Fruit fly (Drosophila melanogaster) whole organism: ENCODE measurements around the gene CG7985.

ENCODE experiments used
- CG8478 ChIP-seq: fragments of >200 bp; optimal IDR thresholded peaks from 2 replicates; lab custom pipeline; 2018; ENCODE audit warnings: inconsistent platforms
- Dll ChIP-seq: fragments of >200 bp; optimal IDR thresholded peaks from 2 replicates; lab custom pipeline; 2017
- EcR ChIP-seq, 2 experiments: fragments of >200 bp; optimal IDR thresholded peaks; 2 replicates each; lab custom pipeline; 2017; ENCODE audit warnings: missing biosample characterization in 2 of 2, missing genetic modification characterization in 2 of 2, missing genetic modification reagents in 2 of 2
- pan ChIP-seq: fragments of >200 bp; optimal IDR thresholded peaks from 2 replicates; lab custom pipeline; 2017
- psq ChIP-seq: fragments of >200 bp; optimal IDR thresholded peaks from 2 replicates; lab custom pipeline; 2017
- usp ChIP-seq: fragments of >200 bp; optimal IDR thresholded peaks from 2 replicates; lab custom pipeline; 2017; ENCODE audit warnings: missing biosample characterization, missing genetic modification characterization, mixed read lengths

The CG7985 gene

DNA sequence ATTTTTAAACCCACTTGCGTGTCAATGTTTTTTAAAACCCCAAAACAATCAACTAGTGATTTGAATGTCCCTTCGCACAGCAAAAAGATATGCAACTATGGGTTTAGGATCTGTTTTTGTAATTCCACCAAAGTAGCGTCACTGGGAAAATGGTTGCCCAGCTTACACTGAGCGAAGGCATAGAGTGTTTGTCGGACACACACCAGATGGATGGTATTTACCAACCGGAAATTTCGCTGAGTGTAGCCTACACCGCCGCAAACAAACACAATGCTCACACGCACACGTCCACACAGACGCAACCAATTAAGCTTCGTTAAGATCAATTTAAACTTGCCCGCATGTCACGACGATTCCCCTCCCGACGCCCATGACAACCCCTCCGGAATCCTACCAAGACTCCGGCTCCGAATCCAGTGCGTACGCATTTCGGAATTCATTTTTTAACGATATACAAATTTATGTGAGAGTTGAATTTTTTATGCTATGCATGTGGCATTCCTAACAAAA, 29.1 kb downstream of the CG7985 start:
- TF ChIP-seq EcR (GFP tag; optimal IDR thresholded peaks at IDR 0.05; lab: Kevin White, UChicago) (no peak), usp (GFP tag; lab: Kevin White, UChicago) (no peak), pan (lab: Kevin White, UChicago) (no peak), psq (lab: Kevin White, UChicago) (no peak)

DNA sequence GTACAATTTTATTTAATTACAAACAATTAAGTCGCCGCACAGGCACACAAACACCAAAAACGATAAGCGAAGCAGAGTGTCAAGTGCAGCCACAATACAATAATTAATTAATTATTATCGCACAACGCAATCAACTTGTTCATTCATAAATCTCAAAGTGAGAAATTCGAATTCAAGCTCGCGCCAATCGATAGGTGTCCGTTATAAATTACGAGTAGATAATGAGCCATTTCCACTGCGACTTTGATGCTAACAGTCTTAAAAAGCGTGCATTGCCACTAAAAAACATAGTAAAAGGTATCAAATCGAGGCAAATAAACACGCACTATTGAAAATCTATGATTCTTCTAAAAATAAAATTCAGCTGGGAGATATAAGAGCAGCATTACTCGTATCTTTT, 30.6 kb downstream of the CG7985 start:
- no peak for TF ChIP-seq pan (lab: Kevin White, UChicago)
- TF ChIP-seq CG8478 (lab: Kevin White, UChicago): no peak
- TF ChIP-seq psq (lab: Kevin White, UChicago): no peak
- no peak for TF ChIP-seq Dll (lab: Kevin White, UChicago)
- no peak for TF ChIP-seq usp (GFP tag; lab: Kevin White, UChicago)
- no peak for TF ChIP-seq EcR (GFP tag; optimal IDR thresholded peaks at IDR 0.05; lab: Kevin White, UChicago)

DNA sequence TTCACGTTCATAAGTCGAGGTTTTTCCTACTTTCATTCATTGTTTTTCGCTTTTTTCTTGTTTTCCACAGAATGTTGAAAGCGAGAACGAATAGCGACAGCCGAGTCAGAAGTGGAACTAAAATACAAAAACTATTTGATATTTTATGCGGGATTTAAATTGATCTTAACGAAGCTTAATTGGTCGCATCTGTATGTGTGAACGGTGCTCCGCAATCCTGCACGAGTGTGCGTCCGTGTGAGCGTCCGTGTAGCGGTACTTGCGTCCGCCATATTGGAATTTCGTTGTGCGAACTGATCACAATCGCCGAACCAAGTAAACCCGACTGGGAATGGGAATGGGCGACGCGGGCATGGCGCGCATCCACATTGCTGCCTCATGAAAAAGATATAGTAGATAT, 32.5 kb downstream of the CG7985 start:
- no peak for TF ChIP-seq Dll (lab: Kevin White, UChicago)
- TF ChIP-seq usp (GFP tag; lab: Kevin White, UChicago): no peak
- no peak for TF ChIP-seq CG8478 (lab: Kevin White, UChicago)
- TF ChIP-seq psq (lab: Kevin White, UChicago): no peak
- TF ChIP-seq EcR (GFP tag; optimal IDR thresholded peaks at IDR 0.05; lab: Kevin White, UChicago): no peak
- TF ChIP-seq pan (lab: Kevin White, UChicago): no peak

DNA sequence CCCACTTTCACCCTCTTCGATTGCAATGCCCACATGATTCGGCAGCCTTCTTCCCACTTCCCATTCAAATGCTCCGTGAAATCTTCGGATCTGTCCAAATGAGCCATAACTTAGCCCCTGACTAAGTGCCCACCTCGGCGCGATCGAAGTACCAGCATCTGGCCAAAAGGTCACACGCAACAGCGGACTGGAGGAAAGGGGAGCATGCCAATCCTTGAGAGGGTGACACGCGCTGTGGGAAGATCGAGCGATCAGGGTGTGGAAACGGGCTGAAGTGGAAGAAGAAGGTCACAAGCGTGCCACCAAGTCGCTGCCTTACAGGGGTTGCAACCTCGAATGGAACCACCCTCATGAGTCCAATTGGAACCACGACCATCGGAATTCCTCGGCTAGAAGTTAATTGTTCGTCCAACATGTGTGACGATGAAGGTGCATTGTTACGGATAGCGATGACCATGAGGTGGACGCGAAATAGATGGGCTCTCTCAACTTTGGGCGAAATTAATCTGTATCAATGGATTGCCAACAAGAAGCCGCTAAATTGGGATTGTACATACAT, 35.1 kb downstream of the CG7985 start:
- TF ChIP-seq psq (lab: Kevin White, UChicago): no peak
- no peak for TF ChIP-seq EcR (GFP tag; optimal IDR thresholded peaks at IDR 0.05; lab: Kevin White, UChicago)
- no peak for TF ChIP-seq usp (GFP tag; lab: Kevin White, UChicago)
- TF ChIP-seq pan (lab: Kevin White, UChicago): no peak
- no peak for TF ChIP-seq CG8478 (lab: Kevin White, UChicago)
- no peak for TF ChIP-seq Dll (lab: Kevin White, UChicago)

DNA sequence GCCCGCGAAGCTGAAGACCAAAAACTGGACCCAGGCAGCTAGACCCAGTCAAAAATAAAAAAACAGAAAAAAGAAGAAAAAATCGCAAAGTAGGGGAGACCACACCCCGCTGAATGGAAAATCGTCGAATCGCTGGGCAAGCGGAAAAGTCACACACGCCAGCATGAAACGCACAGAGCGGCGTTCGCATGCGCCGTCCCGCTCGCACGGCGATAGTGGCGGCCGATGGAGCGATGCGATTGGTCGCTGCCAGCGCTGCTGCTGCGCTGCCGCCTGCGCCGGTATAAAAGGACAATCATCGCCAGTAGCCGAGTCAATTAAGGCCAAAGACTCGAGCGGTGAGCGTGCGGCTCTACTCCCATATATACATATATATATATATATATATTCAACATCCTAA, 36.2 kb downstream of the CG7985 start, which contains the start of gene repo:
Gene repo, plus strand, starts transcription at position 314 of the 400 bp plus-strand sequence.
- TF ChIP-seq usp (GFP tag; lab: Kevin White, UChicago) (no peak), psq (lab: Kevin White, UChicago) (no peak), EcR (GFP tag; optimal IDR thresholded peaks at IDR 0.05; lab: Kevin White, UChicago) (no peak), pan (lab: Kevin White, UChicago) (no peak), Dll (lab: Kevin White, UChicago) (no peak), CG8478 (lab: Kevin White, UChicago) (no peak)

DNA sequence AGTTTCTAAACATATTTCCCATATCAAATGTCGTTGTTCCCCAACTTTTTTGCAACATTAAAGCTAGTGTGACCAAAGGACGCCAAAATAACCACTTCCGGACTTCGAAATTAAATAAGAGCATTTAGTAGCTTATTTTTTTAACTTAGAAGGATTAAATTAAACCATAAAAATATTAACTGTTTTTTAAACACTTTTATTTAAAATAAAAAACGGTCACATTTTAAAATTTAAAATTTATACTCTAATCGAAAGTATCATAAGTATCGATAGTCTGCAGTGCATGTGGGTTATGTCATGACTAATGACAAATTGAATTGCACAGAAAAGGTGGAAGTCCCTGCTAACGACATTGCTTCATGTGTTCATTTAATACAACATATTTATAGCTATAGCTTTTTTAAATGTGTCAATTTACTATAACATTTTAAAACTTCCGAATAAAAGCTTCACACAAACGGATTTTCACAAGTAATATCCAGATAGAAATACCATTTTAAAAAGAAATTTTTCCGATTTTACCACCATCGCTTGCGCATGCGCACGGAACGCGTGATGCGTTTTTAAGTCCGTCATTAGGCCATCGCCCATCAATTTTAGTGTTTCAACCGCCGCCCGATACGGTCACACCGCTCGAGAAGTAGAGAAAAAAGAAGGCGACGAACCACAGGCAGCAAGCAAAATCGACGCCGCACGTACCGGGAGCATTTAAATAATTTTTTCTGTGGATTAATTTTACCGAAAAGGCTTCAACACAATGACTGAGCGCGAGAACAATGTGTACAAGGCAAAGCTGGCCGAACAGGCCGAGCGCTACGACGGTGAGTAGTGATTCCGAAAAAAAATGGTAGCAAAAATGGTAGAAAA, 42.7 kb downstream of the CG7985 start, which contains the start of the genes CG7156 and 14-3-3epsilon:
Gene CG7156, minus strand, starts transcription at position 71 of the 867 bp plus-strand sequence.
Gene 14-3-3epsilon, plus strand, starts transcription at position 443 of the 867 bp plus-strand sequence.
- no peak for TF ChIP-seq psq (lab: Kevin White, UChicago)
- no peak for TF ChIP-seq pan (lab: Kevin White, UChicago)
- TF ChIP-seq usp (GFP tag; lab: Kevin White, UChicago): no peak
- TF ChIP-seq Dll (lab: Kevin White, UChicago): no peak
- no peak for TF ChIP-seq CG8478 (lab: Kevin White, UChicago)
- no peak for TF ChIP-seq EcR (GFP tag; optimal IDR thresholded peaks at IDR 0.05; lab: Kevin White, UChicago)

DNA sequence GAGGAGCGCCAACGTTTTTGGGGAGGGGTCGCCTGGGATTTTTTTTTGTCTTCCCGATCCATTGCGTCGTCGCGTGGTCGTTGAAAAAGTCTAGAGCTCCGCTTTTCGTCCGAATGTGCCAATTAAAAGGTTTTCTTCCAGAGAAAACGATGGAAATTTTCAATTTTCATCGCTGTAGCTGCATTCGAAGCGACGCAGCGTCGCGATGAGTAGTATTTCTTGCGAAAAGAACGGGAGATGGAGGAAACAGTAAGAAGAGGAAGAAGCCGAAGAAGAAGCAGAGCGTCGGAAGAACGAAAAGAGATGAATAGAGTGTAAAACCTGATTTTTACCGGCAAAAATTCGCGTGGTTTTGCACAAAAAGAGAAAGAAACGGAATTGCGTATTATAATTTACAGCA, 43.3 kb downstream of the CG7985 start:
- no peak for TF ChIP-seq usp (GFP tag; lab: Kevin White, UChicago)
- no peak for TF ChIP-seq CG8478 (lab: Kevin White, UChicago)
- TF ChIP-seq Dll (lab: Kevin White, UChicago): no peak
- no peak for TF ChIP-seq pan (lab: Kevin White, UChicago)
- TF ChIP-seq EcR (GFP tag; optimal IDR thresholded peaks at IDR 0.05; lab: Kevin White, UChicago): no peak

DNA sequence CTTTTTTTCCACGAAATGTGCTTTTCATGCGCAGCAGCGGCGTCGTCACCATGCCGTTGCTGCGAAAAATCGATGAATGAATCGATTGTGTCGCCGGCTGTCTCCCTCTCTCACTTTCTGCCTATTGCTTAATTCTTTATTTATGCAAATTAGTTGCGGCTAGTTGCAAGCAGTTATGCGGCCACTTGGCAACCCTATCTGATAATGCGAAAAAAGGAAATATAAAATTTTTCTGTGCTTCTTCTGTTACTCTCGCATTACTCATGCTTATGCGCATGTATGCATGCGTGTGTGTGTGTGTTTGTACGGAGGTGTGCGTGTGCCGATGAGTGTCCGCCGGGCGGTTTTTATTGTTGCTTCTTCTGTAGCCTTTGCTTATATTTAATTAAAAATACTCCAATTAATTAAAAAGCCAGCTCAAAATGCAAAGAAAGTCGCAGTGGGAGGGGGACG, 44.1 kb downstream of the CG7985 start:
- TF ChIP-seq pan (lab: Kevin White, UChicago) (no peak), psq (lab: Kevin White, UChicago) (no peak), usp (GFP tag; lab: Kevin White, UChicago) (no peak), EcR (GFP tag; optimal IDR thresholded peaks at IDR 0.05; lab: Kevin White, UChicago) (no peak), Dll (lab: Kevin White, UChicago) (no peak), CG8478 (lab: Kevin White, UChicago) (no peak)

DNA sequence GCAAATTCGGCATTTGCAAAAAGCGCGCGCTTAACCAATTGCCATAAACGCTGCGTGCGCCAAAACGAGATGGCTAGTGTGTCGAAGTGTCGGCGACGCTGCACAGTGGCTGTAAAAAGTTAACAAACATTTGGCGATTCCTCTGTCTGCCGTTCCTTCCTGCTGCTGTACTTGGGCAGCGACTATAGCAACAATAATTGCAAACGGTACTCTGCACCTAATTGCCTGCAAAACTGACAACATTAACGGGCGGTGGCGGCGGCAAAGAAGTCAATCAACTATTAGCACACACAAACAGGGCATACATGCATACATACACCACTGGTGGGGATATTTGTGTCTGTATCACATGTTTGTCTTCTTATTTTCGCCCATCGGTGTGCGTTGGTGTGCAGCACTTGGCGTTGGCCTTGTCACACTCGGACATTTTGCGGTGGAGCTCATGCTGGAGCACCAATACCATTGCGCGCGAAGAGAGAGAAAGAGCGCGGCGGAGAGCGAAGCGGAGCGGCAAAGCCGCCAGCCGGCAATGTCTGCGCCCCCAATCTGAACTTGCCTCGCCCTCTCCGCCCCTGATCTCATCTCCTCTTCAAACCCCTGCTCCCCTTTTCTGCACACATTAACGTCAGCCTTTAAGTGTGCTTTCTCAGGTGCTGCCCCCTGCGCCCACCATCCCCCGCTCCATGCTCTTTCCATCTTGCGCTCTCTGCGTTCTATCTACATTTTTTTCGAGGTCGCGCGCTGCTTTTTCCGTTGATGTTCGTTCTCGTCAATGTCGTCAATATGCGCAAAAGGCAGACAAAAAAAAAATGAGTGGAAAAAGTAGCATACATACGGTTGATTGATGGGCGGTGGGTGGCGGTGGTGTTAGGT, 44.8 kb downstream of the CG7985 start:
- no peak for TF ChIP-seq psq (lab: Kevin White, UChicago)
- TF ChIP-seq pan (lab: Kevin White, UChicago): no peak
- peak in 1 of 2 experiments; percentile 79 for TF ChIP-seq EcR (GFP tag; optimal IDR thresholded peaks at IDR 0.05; lab: Kevin White, UChicago)
- no peak for TF ChIP-seq usp (GFP tag; lab: Kevin White, UChicago)
- TF ChIP-seq Dll (lab: Kevin White, UChicago): peak; percentile 93
- TF ChIP-seq CG8478 (lab: Kevin White, UChicago): peak; percentile 89

DNA sequence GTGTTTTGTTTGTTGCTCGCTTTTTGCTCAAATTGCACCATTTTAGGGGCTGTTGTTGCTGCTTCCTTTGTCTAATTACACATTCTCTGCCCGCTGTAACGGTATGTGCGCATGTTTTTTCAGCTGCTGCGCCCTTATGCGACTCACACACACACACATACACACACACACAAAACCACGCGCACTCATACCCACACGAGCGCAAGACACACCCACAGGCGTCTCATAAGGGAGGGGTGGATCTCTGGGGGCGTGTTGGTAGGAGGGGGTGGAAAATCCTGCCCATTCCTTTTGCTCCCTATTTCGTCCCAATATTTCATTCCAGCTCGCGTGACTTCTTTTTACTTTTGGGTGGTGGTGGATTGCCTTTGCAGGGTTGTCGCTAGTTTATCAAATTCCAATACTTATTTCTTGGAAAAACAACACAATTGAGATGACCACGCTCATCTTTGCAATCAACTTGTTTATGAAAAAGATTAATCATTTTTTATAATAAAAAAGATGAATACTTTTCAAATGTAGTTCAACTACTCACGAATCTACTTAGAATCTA, 45.5 kb downstream of the CG7985 start:
- no peak for TF ChIP-seq usp (GFP tag; lab: Kevin White, UChicago)
- no peak for TF ChIP-seq psq (lab: Kevin White, UChicago)
